Fruit fly (Drosophila melanogaster) whole organism, adult: ENCODE results near the gene CG12299.

Experiments
- CG11617 ChIP-seq: fragments of 200-800 bp; sonication (Bioruptor generic); optimal IDR thresholded peaks from 2 replicates; lab custom pipeline; 2017; ENCODE audit warnings: mild to moderate bottlenecking, missing biosample characterization, missing genetic modification reagents, missing genetic modification characterization
- CG12768 ChIP-seq: fragments of 200-800 bp; sonication (Bioruptor generic); optimal IDR thresholded peaks from 2 replicates; lab custom pipeline; 2017; ENCODE audit warnings: missing biosample characterization, missing genetic modification characterization, mild to moderate bottlenecking, moderate library complexity, missing genetic modification reagents
- CG14711 ChIP-seq: fragments of 200-800 bp; sonication (Bioruptor generic); optimal IDR thresholded peaks from 2 replicates; lab custom pipeline; 2018; ENCODE audit warnings: missing biosample characterization, mild to moderate bottlenecking, missing genetic modification characterization, moderate library complexity
- CG1620 ChIP-seq: fragments of 200-800 bp; sonication (Bioruptor generic); optimal IDR thresholded peaks from 2 replicates; lab custom pipeline; 2016; ENCODE audit warnings: missing biosample characterization, missing genetic modification characterization
- CG33017 ChIP-seq: fragments of 200-800 bp; sonication (Bioruptor generic); optimal IDR thresholded peaks from 2 replicates; lab custom pipeline; 2018; ENCODE audit warnings: missing biosample characterization, mild to moderate bottlenecking, missing genetic modification characterization, moderate library complexity
- CG5204 ChIP-seq: fragments of 200-800 bp; sonication (Bioruptor generic); optimal IDR thresholded peaks from 2 replicates; lab custom pipeline; 2016; ENCODE audit warnings: missing biosample characterization, missing genetic modification characterization
- CG7045 ChIP-seq: fragments of 200-800 bp; sonication (Bioruptor generic); optimal IDR thresholded peaks from 2 replicates; lab custom pipeline; 2017; ENCODE audit warnings: missing biosample characterization, mild to moderate bottlenecking, missing genetic modification characterization
- CG7101 ChIP-seq: fragments of 200-800 bp; sonication (Bioruptor generic); optimal IDR thresholded peaks from 2 replicates; lab custom pipeline; 2018; ENCODE audit warnings: missing biosample characterization, mild to moderate bottlenecking, missing genetic modification characterization, moderate library complexity
- Clk ChIP-seq: fragments of 200-800 bp; sonication (Bioruptor generic); optimal IDR thresholded peaks from 2 replicates; lab custom pipeline; 2017; ENCODE audit warnings: missing biosample characterization, missing genetic modification characterization
- Crg-1 ChIP-seq: fragments of 200-800 bp; sonication (Bioruptor generic); optimal IDR thresholded peaks from 2 replicates; lab custom pipeline; 2016; ENCODE audit warnings: missing biosample characterization, missing genetic modification characterization
- Hr96 ChIP-seq: fragments of 200-800 bp; sonication (Bioruptor generic); optimal IDR thresholded peaks from 2 replicates; lab custom pipeline; 2016; ENCODE audit warnings: missing biosample characterization, missing genetic modification characterization
- Mnt ChIP-seq: fragments of 200-800 bp; sonication (Bioruptor generic); optimal IDR thresholded peaks from 2 replicates; lab custom pipeline; 2016; ENCODE audit warnings: missing biosample characterization, mild to moderate bottlenecking, missing genetic modification characterization
- bab1 ChIP-seq: fragments of 200-800 bp; sonication (Bioruptor generic); optimal IDR thresholded peaks from 3 replicates; lab custom pipeline; 2019; ENCODE audit warnings: missing biosample characterization, mild to moderate bottlenecking, missing genetic modification characterization, moderate library complexity
- cic ChIP-seq: fragments of 200-800 bp; sonication (Bioruptor generic); optimal IDR thresholded peaks from 2 replicates; lab custom pipeline; 2017; ENCODE audit warnings: missing biosample characterization, mild to moderate bottlenecking, missing genetic modification characterization, moderate library complexity
- cnc ChIP-seq, 2 experiments: fragments of >200 bp; optimal IDR thresholded peaks; 2 replicates each; lab custom pipeline; 2017
- kay ChIP-seq: fragments of 200-800 bp; sonication (Bioruptor generic); peaks from one replicate; lab custom pipeline; 2016; ENCODE audit warnings: missing biosample characterization, missing genetic modification characterization, borderline replicate concordance
- ovo ChIP-seq: fragments of 200-800 bp; sonication (Bioruptor generic); optimal IDR thresholded peaks from 2 replicates; lab custom pipeline; 2016; ENCODE audit warnings: missing biosample characterization, missing genetic modification characterization
- pad ChIP-seq: fragments of 200-800 bp; sonication (Bioruptor generic); optimal IDR thresholded peaks from 3 replicates; lab custom pipeline; 2017; ENCODE audit warnings: missing biosample characterization, missing genetic modification characterization, mild to moderate bottlenecking, moderate library complexity, missing genetic modification reagents
- tj ChIP-seq: fragments of 200-800 bp; sonication (Bioruptor generic); optimal IDR thresholded peaks from 3 replicates; lab custom pipeline; 2017; ENCODE audit warnings: missing biosample characterization, mild to moderate bottlenecking, missing genetic modification characterization, moderate library complexity
- toe ChIP-seq: fragments of 200-800 bp; sonication (Bioruptor generic); optimal IDR thresholded peaks from 2 replicates; lab custom pipeline; 2016; ENCODE audit warnings: missing biosample characterization, missing genetic modification characterization

The CG12299 gene

dm6 chr2L:10694053-10694618, 43.0 kb upstream of the CG12299 start, which contains the start of gene CG17108:
Gene CG17108, minus strand, starts transcription at chr2L:10694103.
- peak; percentile 78 for TF ChIP-seq CG33017 (tag; lab: Kevin White, UChicago)
- peak; percentile 17 for TF ChIP-seq CG7101 (tag; lab: Kevin White, UChicago)
- TF ChIP-seq CG12768, result no peak
- peak; percentile 75 for TF ChIP-seq kay
- TF ChIP-seq CG1620 (GFP tag; lab: Kevin White, UChicago), result no peak
- no peak for TF ChIP-seq ovo (GFP tag; lab: Kevin White, UChicago)
- TF ChIP-seq CG14711 (tag; lab: Kevin White, UChicago), result peak; percentile 38

dm6 chr2L:10697992-10698391, 39.2 kb upstream of the CG12299 start, which contains the start of gene CG7300:
Gene CG7300, minus strand, starts transcription at chr2L:10698043.
- TF ChIP-seq CG11617 (GFP tag; lab: Kevin White, UChicago) (no peak), kay (no peak), Hr96 (GFP tag; lab: Kevin White, UChicago) (no peak), Clk (GFP tag; lab: Kevin White, UChicago) (no peak), CG14711 (tag; lab: Kevin White, UChicago) (no peak), Mnt (GFP tag; lab: Kevin White, UChicago) (no peak), CG7045 (GFP tag; lab: Kevin White, UChicago) (no peak), bab1 (GFP tag; lab: Kevin White, UChicago) (no peak), CG33017 (tag; lab: Kevin White, UChicago) (no peak), CG1620 (GFP tag; lab: Kevin White, UChicago) (no peak), Crg-1 (GFP tag; lab: Kevin White, UChicago) (no peak), CG7101 (tag; lab: Kevin White, UChicago) (no peak)

- TF ChIP-seq CG7101 (tag; lab: Kevin White, UChicago) (no peak), kay (no peak), CG33017 (tag; lab: Kevin White, UChicago) (no peak), Clk (GFP tag; lab: Kevin White, UChicago) (no peak), Crg-1 (GFP tag; lab: Kevin White, UChicago) (no peak), CG5204 (GFP tag; lab: Kevin White, UChicago) (no peak), bab1 (GFP tag; lab: Kevin White, UChicago) (no peak), CG14711 (tag; lab: Kevin White, UChicago) (no peak), CG1620 (GFP tag; lab: Kevin White, UChicago) (no peak), CG11617 (GFP tag; lab: Kevin White, UChicago) (no peak), cnc (optimal IDR thresholded peaks at IDR 0.05; lab: Kevin White, UChicago) (no peak), Mnt (GFP tag; lab: Kevin White, UChicago) (no peak)
These were observed 35.6 kb upstream of the CG12299 start, which contains the start of gene Lip1 for dm6 chr2L:10701499-10702062. Gene Lip1, minus strand, starts transcription at chr2L:10701544.

dm6 chr2L:10703281-10703680, 33.9 kb upstream of the CG12299 start, which contains the start of gene CG6415:
Gene CG6415, plus strand, starts transcription at chr2L:10703621.
- peak; percentile 45 for TF ChIP-seq tj (GFP tag; lab: Kevin White, UChicago)
- peak; percentile 89 for TF ChIP-seq CG7101 (tag; lab: Kevin White, UChicago)
- TF ChIP-seq Clk (GFP tag; lab: Kevin White, UChicago), result peak; percentile 57
- peak; percentile 83 for TF ChIP-seq CG5204 (GFP tag; lab: Kevin White, UChicago)
- peak; percentile 58 for TF ChIP-seq Mnt (GFP tag; lab: Kevin White, UChicago)
- TF ChIP-seq CG1620 (GFP tag; lab: Kevin White, UChicago), result peak; percentile 7
- peak; percentile 78 for TF ChIP-seq CG7045 (GFP tag; lab: Kevin White, UChicago)
- TF ChIP-seq cnc (optimal IDR thresholded peaks at IDR 0.05; lab: Kevin White, UChicago), result no peak
- no peak for TF ChIP-seq ovo (GFP tag; lab: Kevin White, UChicago)
- TF ChIP-seq cic (GFP tag; lab: Kevin White, UChicago), result peak; percentile 36
- TF ChIP-seq CG14711 (tag; lab: Kevin White, UChicago), result peak; percentile 75
- peak; percentile 70 for TF ChIP-seq CG11617 (GFP tag; lab: Kevin White, UChicago)
- peak; percentile 72 for TF ChIP-seq toe (GFP tag; lab: Kevin White, UChicago)
- TF ChIP-seq CG12768, result peak; percentile 86
- peak; percentile 75 for TF ChIP-seq Hr96 (GFP tag; lab: Kevin White, UChicago)
- peak; percentile 59 for TF ChIP-seq pad
- no peak for TF ChIP-seq kay
- TF ChIP-seq bab1 (GFP tag; lab: Kevin White, UChicago), result no peak
- TF ChIP-seq CG33017 (tag; lab: Kevin White, UChicago), result peak; percentile 92
- peak; percentile 10 for TF ChIP-seq Crg-1 (GFP tag; lab: Kevin White, UChicago)

- TF ChIP-seq CG5204 (GFP tag; lab: Kevin White, UChicago) (no peak), ovo (GFP tag; lab: Kevin White, UChicago) (no peak), CG11617 (GFP tag; lab: Kevin White, UChicago) (no peak)
These were observed 32.7 kb upstream of the CG12299 start for dm6 chr2L:10704425-10704824.

dm6 chr2L:10706267-10706666, 30.9 kb upstream of the CG12299 start:
- TF ChIP-seq cnc (optimal IDR thresholded peaks at IDR 0.05; lab: Kevin White, UChicago) (no peak), Clk (GFP tag; lab: Kevin White, UChicago) (no peak), kay (no peak), bab1 (GFP tag; lab: Kevin White, UChicago) (no peak), CG5204 (GFP tag; lab: Kevin White, UChicago) (no peak)
